Worm (Caenorhabditis elegans): ENCODE measurements around the gene glb-5.

glb-5 gene

DNA sequence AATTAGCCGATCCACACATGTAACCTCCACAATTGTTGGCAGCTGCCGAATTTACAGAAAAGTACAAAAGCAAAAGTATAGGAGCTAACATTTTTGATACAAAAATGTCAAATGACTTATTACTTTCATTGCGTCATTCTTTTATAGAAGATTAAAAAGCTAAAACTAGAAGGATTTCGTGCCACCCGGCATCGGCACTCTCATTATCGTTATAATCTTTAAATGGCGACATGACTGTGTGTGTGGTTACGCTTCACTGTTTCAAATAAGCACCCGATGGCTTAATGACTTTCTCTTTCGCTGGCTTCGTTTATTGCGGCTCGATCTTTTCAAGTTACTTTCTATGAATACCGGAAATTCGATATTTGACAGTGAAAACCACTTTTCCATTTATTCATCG, 24.9 kb upstream of the glb-5 start, which contains the start of gene grl-1:
Gene grl-1, minus strand, starts transcription at position 101 of the 400 bp plus-strand sequence.
- TF ChIP-seq flt-1 (GFP tag; IDR thresholded peaks at IDR 0.05) (no peak), T22C8.4 (GFP tag; IDR thresholded peaks at IDR 0.05) (no peak), tab-1 (GFP tag; IDR thresholded peaks at IDR 0.05) (no peak), cog-1 (tag; optimal IDR thresholded peaks at IDR 0.05) (no peak), med-1 (GFP tag; optimal IDR thresholded peaks at IDR 0.05; ENCODE audit: insufficient read depth) (no peak), ztf-29 (GFP tag; IDR thresholded peaks at IDR 0.05) (no peak), ztf-23 (GFP tag; IDR thresholded peaks at IDR 0.05) (no peak), ref-1 (GFP tag; conservative IDR thresholded peaks at IDR 0.05) (no peak), klf-2 (GFP tag; conservative IDR thresholded peaks at IDR 0.05) (no peak)

DNA sequence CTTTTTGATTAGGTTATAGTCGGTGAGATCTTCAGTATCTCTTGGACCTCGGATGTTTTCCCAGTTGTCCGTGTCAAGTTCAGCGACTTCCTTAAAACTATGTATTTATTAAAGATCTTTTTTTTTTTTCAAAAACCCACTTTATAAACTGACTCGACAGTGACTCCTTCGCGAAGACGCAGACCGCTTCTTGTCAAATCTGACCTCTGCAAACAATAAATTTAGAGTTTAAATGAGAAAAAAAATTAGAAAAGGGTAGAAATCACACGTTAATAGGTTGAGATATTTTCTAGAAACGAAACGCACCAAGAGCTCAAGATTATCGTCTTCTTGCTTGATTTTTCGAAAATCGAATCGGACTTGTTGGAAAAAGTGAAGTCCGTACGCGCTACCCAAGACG, 22.9 kb upstream of the glb-5 start, which contains the start of gene C24G6.8:
Gene C24G6.8, minus strand, starts transcription at position 101 of the 400 bp plus-strand sequence.
- TF ChIP-seq tab-1 (GFP tag; IDR thresholded peaks at IDR 0.05) (no peak), ref-1 (GFP tag; conservative IDR thresholded peaks at IDR 0.05) (no peak), cog-1 (tag; optimal IDR thresholded peaks at IDR 0.05) (no peak), T22C8.4 (GFP tag; IDR thresholded peaks at IDR 0.05) (no peak), klf-2 (GFP tag; conservative IDR thresholded peaks at IDR 0.05) (no peak), ztf-23 (GFP tag; IDR thresholded peaks at IDR 0.05) (no peak), ztf-29 (GFP tag; IDR thresholded peaks at IDR 0.05) (no peak), med-1 (GFP tag; optimal IDR thresholded peaks at IDR 0.05; ENCODE audit: insufficient read depth) (no peak), flt-1 (GFP tag; IDR thresholded peaks at IDR 0.05) (no peak)

DNA sequence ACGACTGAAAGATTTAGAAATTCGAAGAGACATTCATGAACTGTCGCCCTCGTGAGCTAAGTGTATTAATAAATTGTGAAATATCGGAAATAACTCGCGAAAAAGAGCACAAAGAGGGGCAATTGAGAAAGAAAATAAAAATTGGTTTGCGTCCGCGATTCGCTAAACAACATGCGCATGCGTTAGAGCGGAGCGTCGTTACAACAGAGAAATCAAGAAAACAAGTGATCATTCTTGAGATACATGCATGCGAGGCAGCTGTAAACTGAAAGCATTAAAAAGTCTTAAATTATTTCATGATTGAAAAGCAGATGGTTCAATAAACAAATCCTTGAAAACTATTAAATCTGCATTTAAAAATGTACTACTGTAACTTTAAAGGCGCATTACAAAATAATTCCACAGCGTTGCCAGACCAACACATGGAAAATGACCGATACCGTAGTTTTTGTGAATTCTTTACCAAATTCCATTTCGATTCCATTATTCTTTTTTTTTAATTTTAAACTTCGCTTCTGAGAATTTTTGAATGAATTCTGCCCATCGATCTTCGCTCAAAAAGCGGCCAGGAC, 22.4 kb upstream of the glb-5 start, which contains the start of the genes cox-16 and syp-2:
Gene cox-16, minus strand, starts transcription at position 4 of the 572 bp plus-strand sequence.
Gene syp-2, plus strand, starts transcription at position 248 of the 572 bp plus-strand sequence.
- TF ChIP-seq med-1 (GFP tag; optimal IDR thresholded peaks at IDR 0.05; ENCODE audit: insufficient read depth) (no peak), klf-2 (GFP tag; conservative IDR thresholded peaks at IDR 0.05) (no peak), cog-1 (tag; optimal IDR thresholded peaks at IDR 0.05) (no peak), ztf-29 (GFP tag; IDR thresholded peaks at IDR 0.05) (no peak), tab-1 (GFP tag; IDR thresholded peaks at IDR 0.05) (no peak), T22C8.4 (GFP tag; IDR thresholded peaks at IDR 0.05) (no peak), ref-1 (GFP tag; conservative IDR thresholded peaks at IDR 0.05) (no peak), flt-1 (GFP tag; IDR thresholded peaks at IDR 0.05) (no peak), ztf-23 (GFP tag; IDR thresholded peaks at IDR 0.05) (no peak)

ce11 chrV:5538500-5538899, 20.2 kb upstream of the glb-5 start, which contains the start of gene cft-1:
Gene cft-1 (plus strand): TSS chrV:5538800.
- no peak for TF ChIP-seq ref-1 (GFP tag; conservative IDR thresholded peaks at IDR 0.05)
- no peak for TF ChIP-seq flt-1 (GFP tag; IDR thresholded peaks at IDR 0.05)
- no peak for TF ChIP-seq tab-1 (GFP tag; IDR thresholded peaks at IDR 0.05)
- TF ChIP-seq ztf-29 (GFP tag; IDR thresholded peaks at IDR 0.05), result no peak
- no peak for TF ChIP-seq ztf-23 (GFP tag; IDR thresholded peaks at IDR 0.05)
- TF ChIP-seq T22C8.4 (GFP tag; IDR thresholded peaks at IDR 0.05), result no peak
- no peak for TF ChIP-seq med-1 (GFP tag; optimal IDR thresholded peaks at IDR 0.05; ENCODE audit: insufficient read depth)
- TF ChIP-seq klf-2 (GFP tag; conservative IDR thresholded peaks at IDR 0.05), result no peak
- TF ChIP-seq cog-1 (tag; optimal IDR thresholded peaks at IDR 0.05), result no peak

ce11 chrV:5548051-5548450, 10.6 kb upstream of the glb-5 start, which contains the start of gene ugt-48:
Gene ugt-48 (minus strand): TSS chrV:5548062.
- TF ChIP-seq klf-2 (GFP tag; conservative IDR thresholded peaks at IDR 0.05) (no peak), tab-1 (GFP tag; IDR thresholded peaks at IDR 0.05) (no peak), ref-1 (GFP tag; conservative IDR thresholded peaks at IDR 0.05) (no peak), flt-1 (GFP tag; IDR thresholded peaks at IDR 0.05) (no peak), ztf-23 (GFP tag; IDR thresholded peaks at IDR 0.05) (no peak), ztf-29 (GFP tag; IDR thresholded peaks at IDR 0.05) (no peak), cog-1 (tag; optimal IDR thresholded peaks at IDR 0.05) (no peak), T22C8.4 (GFP tag; IDR thresholded peaks at IDR 0.05) (no peak), med-1 (GFP tag; optimal IDR thresholded peaks at IDR 0.05; ENCODE audit: insufficient read depth) (no peak)

DNA sequence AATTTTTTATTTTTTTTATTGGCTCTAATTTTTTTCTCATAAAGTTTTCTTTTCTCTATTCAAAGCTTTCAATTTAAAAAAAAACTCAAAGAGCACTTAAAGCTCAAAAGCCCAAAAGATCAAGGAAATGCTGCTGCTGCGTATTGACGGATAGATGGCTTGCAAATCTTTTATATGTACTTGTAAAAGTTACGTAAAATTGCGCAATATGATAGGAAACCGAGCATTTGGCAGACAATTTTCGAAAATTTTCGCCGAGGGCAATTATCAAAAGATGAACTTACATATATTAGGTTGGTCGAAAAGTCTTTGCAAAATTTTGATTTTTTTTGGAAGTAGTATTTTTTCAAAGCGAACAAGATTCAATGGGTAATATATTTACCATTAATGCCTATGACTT, 10.2 kb upstream of the glb-5 start:
- TF ChIP-seq tab-1 (GFP tag; IDR thresholded peaks at IDR 0.05) (no peak), klf-2 (GFP tag; conservative IDR thresholded peaks at IDR 0.05) (no peak), ztf-23 (GFP tag; IDR thresholded peaks at IDR 0.05) (no peak), cog-1 (tag; optimal IDR thresholded peaks at IDR 0.05) (no peak), med-1 (GFP tag; optimal IDR thresholded peaks at IDR 0.05; ENCODE audit: insufficient read depth) (no peak), T22C8.4 (GFP tag; IDR thresholded peaks at IDR 0.05) (no peak), ref-1 (GFP tag; conservative IDR thresholded peaks at IDR 0.05) (no peak), ztf-29 (GFP tag; IDR thresholded peaks at IDR 0.05) (no peak), flt-1 (GFP tag; IDR thresholded peaks at IDR 0.05) (no peak)

ce11 chrV:5559882-5560281, 1.2 kb downstream of the glb-5 start:
- no peak for TF ChIP-seq ztf-23 (GFP tag; IDR thresholded peaks at IDR 0.05)
- TF ChIP-seq flt-1 (GFP tag; IDR thresholded peaks at IDR 0.05), result no peak
- no peak for TF ChIP-seq tab-1 (GFP tag; IDR thresholded peaks at IDR 0.05)
- no peak for TF ChIP-seq ref-1 (GFP tag; conservative IDR thresholded peaks at IDR 0.05)
- no peak for TF ChIP-seq med-1 (GFP tag; optimal IDR thresholded peaks at IDR 0.05; ENCODE audit: insufficient read depth)
- no peak for TF ChIP-seq klf-2 (GFP tag; conservative IDR thresholded peaks at IDR 0.05)
- TF ChIP-seq ztf-29 (GFP tag; IDR thresholded peaks at IDR 0.05), result no peak
- TF ChIP-seq cog-1 (tag; optimal IDR thresholded peaks at IDR 0.05), result no peak
- TF ChIP-seq T22C8.4 (GFP tag; IDR thresholded peaks at IDR 0.05), result no peak

DNA sequence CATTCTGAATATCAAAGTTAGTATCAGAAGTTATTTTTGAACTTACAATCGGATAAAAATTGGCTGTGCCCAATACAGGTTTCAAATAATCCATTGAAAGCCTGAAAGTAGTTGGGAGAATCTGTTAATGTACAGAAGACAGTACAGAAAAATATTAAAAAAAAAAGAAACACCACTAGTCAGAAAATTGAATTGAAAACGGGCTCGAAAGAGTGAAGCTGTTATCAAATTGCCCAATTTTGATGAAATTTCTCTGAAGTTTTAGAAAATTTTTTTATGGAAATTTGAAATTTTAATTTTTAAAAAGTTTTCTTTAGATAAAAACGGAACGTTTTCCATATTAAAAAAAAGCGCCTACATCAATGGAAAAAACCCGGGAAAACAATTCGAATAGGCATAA, 8.4 kb downstream of the glb-5 start, which contains the start of gene C18C4.7:
Gene C18C4.7, minus strand, starts transcription at position 101 of the 400 bp plus-strand sequence.
- TF ChIP-seq klf-2 (GFP tag; conservative IDR thresholded peaks at IDR 0.05) (no peak), ztf-29 (GFP tag; IDR thresholded peaks at IDR 0.05) (no peak), cog-1 (tag; optimal IDR thresholded peaks at IDR 0.05) (no peak), ztf-23 (GFP tag; IDR thresholded peaks at IDR 0.05) (no peak), med-1 (GFP tag; optimal IDR thresholded peaks at IDR 0.05; ENCODE audit: insufficient read depth) (no peak), tab-1 (GFP tag; IDR thresholded peaks at IDR 0.05) (no peak), flt-1 (GFP tag; IDR thresholded peaks at IDR 0.05) (no peak), T22C8.4 (GFP tag; IDR thresholded peaks at IDR 0.05) (no peak), ref-1 (GFP tag; conservative IDR thresholded peaks at IDR 0.05) (no peak)

DNA sequence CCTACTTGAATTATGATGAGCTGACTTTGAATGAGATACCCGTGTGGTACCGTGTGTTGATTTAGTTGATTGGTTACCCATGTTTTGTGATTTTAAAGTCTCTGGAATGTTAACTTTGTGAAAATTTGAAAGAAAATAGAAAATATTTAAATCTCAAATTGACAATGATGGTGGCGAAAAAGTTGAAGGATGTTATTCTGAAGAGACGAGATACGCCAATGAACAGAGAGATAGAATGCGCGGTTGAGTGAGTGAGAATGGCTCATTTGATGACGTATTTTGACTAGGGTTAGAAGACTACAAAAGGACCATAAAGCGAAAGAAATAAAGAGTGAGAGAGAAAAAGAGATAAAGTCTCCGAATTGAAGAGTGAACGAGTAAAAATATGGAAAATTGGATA, 11.7 kb downstream of the glb-5 start, which contains the start of gene glb-6:
Gene glb-6, minus strand, starts transcription at position 101 of the 400 bp plus-strand sequence.
- TF ChIP-seq cog-1 (tag; optimal IDR thresholded peaks at IDR 0.05) (no peak), med-1 (GFP tag; optimal IDR thresholded peaks at IDR 0.05; ENCODE audit: insufficient read depth) (no peak), tab-1 (GFP tag; IDR thresholded peaks at IDR 0.05) (no peak), klf-2 (GFP tag; conservative IDR thresholded peaks at IDR 0.05) (no peak), ref-1 (GFP tag; conservative IDR thresholded peaks at IDR 0.05) (no peak), T22C8.4 (GFP tag; IDR thresholded peaks at IDR 0.05) (no peak), flt-1 (GFP tag; IDR thresholded peaks at IDR 0.05) (no peak), ztf-29 (GFP tag; IDR thresholded peaks at IDR 0.05) (no peak)

Measured in whole organism, midembryonic.